Worm (Caenorhabditis elegans) whole organism, L2 larva: Measurements from ENCODE around the gene elc-1.

Experiments used
- C34F6.9 ChIP-seq: fragments of 150-350 bp; optimal IDR thresholded peaks from 2 replicates; lab custom pipeline; 2014; ENCODE audit warnings: missing biosample characterization, missing genetic modification characterization
- F13H6.1 ChIP-seq: sonication (generic microtip); optimal IDR thresholded peaks from 2 replicates; lab custom pipeline; 2016; ENCODE audit warnings: missing genetic modification characterization, missing compliant biosample characterization
- R02D3.7 ChIP-seq: fragments of 150-350 bp; optimal IDR thresholded peaks from 2 replicates; lab custom pipeline; 2014; ENCODE audit warnings: missing biosample characterization, missing genetic modification characterization
- Y55F3AM.14 ChIP-seq: fragments of 200-800 bp; sonication (Bioruptor generic); optimal IDR thresholded peaks from 2 replicates; lab custom pipeline; 2018; ENCODE audit warnings: mild to moderate bottlenecking, missing genetic modification characterization, missing compliant biosample characterization
- ZK546.5 ChIP-seq: sonication (generic microtip); optimal IDR thresholded peaks from 2 replicates; lab custom pipeline; 2017; ENCODE audit warnings: missing biosample characterization, missing genetic modification characterization
- alr-1 ChIP-seq: fragments of 150-350 bp; optimal IDR thresholded peaks from 2 replicates; lab custom pipeline; 2014; ENCODE audit warnings: missing biosample characterization, missing genetic modification characterization
- aly-2 ChIP-seq: fragments of 150-350 bp; optimal IDR thresholded peaks from 2 replicates; lab custom pipeline; 2014; ENCODE audit warnings: missing biosample characterization, missing genetic modification characterization
- ama-1 ChIP-seq: fragments of 150-350 bp; optimal IDR thresholded peaks from 2 replicates; lab custom pipeline; 2018; ENCODE audit warnings: inconsistent platforms
- blmp-1 ChIP-seq: sonication (generic microtip); optimal IDR thresholded peaks from 2 replicates; lab custom pipeline; 2017; ENCODE audit warnings: missing genetic modification characterization, mild to moderate bottlenecking, missing compliant biosample characterization, antibody characterized with exemption, moderate library complexity; ENCODE audit not compliant: insufficient read depth
- ceh-16 ChIP-seq: fragments of 150-350 bp; optimal IDR thresholded peaks from 2 replicates; lab custom pipeline; 2014; ENCODE audit warnings: missing biosample characterization, missing genetic modification characterization
- ceh-82 ChIP-seq: fragments of 150-350 bp; optimal IDR thresholded peaks from 2 replicates; lab custom pipeline; 2014; ENCODE audit warnings: missing biosample characterization, missing genetic modification characterization
- crh-2 ChIP-seq: sonication (generic microtip); optimal IDR thresholded peaks from 2 replicates; lab custom pipeline; 2017; ENCODE audit warnings: missing biosample characterization, missing genetic modification characterization
- dmd-4 ChIP-seq: sonication (generic microtip); optimal IDR thresholded peaks from 2 replicates; lab custom pipeline; 2017; ENCODE audit warnings: missing biosample characterization, missing genetic modification characterization
- egl-27 ChIP-seq: sonication (generic microtip); optimal IDR thresholded peaks from 3 replicates; lab custom pipeline; 2017; ENCODE audit warnings: missing biosample characterization, missing genetic modification reagents, missing genetic modification characterization
- elt-1 ChIP-seq: fragments of 150-350 bp; optimal IDR thresholded peaks from 2 replicates; lab custom pipeline; 2014; ENCODE audit warnings: missing biosample characterization, missing genetic modification characterization
- elt-3 ChIP-seq: sonication (generic microtip); optimal IDR thresholded peaks from 2 replicates; lab custom pipeline; 2017; ENCODE audit warnings: missing biosample characterization, missing genetic modification characterization
- fos-1 ChIP-seq: fragments of 150-350 bp; optimal IDR thresholded peaks from 2 replicates; lab custom pipeline; 2014; ENCODE audit warnings: missing biosample characterization, missing genetic modification characterization
- gmeb-1 ChIP-seq: fragments of 150-350 bp; optimal IDR thresholded peaks from 2 replicates; lab custom pipeline; 2014; ENCODE audit warnings: missing biosample characterization, missing genetic modification characterization
- lin-11 ChIP-seq: fragments of 150-350 bp; sonication (generic microtip); optimal IDR thresholded peaks from 2 replicates; lab custom pipeline; 2014; ENCODE audit warnings: missing biosample characterization, missing genetic modification characterization, inconsistent platforms, mixed read lengths
- lin-13 ChIP-seq: fragments of 150-350 bp; optimal IDR thresholded peaks from 2 replicates; lab custom pipeline; 2014; ENCODE audit warnings: missing biosample characterization, missing genetic modification reagents, missing genetic modification characterization
- lin-39 ChIP-seq: fragments of 150-350 bp; optimal IDR thresholded peaks from 2 replicates; lab custom pipeline; 2014; ENCODE audit warnings: missing biosample characterization, missing genetic modification reagents, missing genetic modification characterization
- lsy-2 ChIP-seq, 2 experiments: fragments of 150-350 bp in 1 of 2; sonication (generic microtip) in 1 of 2; optimal IDR thresholded peaks; 2 replicates each; lab custom pipeline; 2014 to 2017; ENCODE audit warnings: missing biosample characterization in 2 of 2, missing genetic modification characterization in 2 of 2
- mab-5 ChIP-seq: fragments of 150-350 bp; optimal IDR thresholded peaks from 2 replicates; lab custom pipeline; 2014; ENCODE audit warnings: missing biosample characterization, missing genetic modification characterization
- mbf-1 ChIP-seq: sonication (generic microtip); optimal IDR thresholded peaks from 2 replicates; lab custom pipeline; 2017; ENCODE audit warnings: missing biosample characterization, missing genetic modification characterization
- mdl-1 ChIP-seq, 2 experiments: fragments of 150-350 bp in 1 of 2; sonication (generic microtip) in 1 of 2; optimal IDR thresholded peaks; 2 replicates each; lab custom pipeline; 2017; ENCODE audit warnings: missing biosample characterization in 2 of 2, missing genetic modification characterization in 2 of 2
- nhr-10 ChIP-seq: sonication (generic microtip); optimal IDR thresholded peaks from 2 replicates; lab custom pipeline; 2017; ENCODE audit warnings: missing biosample characterization, missing genetic modification characterization
- nhr-11 ChIP-seq: fragments of 150-350 bp; optimal IDR thresholded peaks from 2 replicates; lab custom pipeline; 2014; ENCODE audit warnings: missing biosample characterization, missing genetic modification characterization
- nhr-12 ChIP-seq: fragments of 150-350 bp; optimal IDR thresholded peaks from 2 replicates; lab custom pipeline; 2014; ENCODE audit warnings: missing biosample characterization, missing genetic modification characterization
- nhr-129 ChIP-seq: fragments of 150-350 bp; optimal IDR thresholded peaks from 2 replicates; lab custom pipeline; 2014; ENCODE audit warnings: missing biosample characterization, missing genetic modification characterization
- nhr-21 ChIP-seq: fragments of 150-350 bp; optimal IDR thresholded peaks from 2 replicates; lab custom pipeline; 2014; ENCODE audit warnings: missing biosample characterization, missing genetic modification characterization
- nhr-23 ChIP-seq: fragments of 150-350 bp; optimal IDR thresholded peaks from 2 replicates; lab custom pipeline; 2014; ENCODE audit warnings: missing biosample characterization, missing genetic modification reagents, missing genetic modification characterization
- nhr-237 ChIP-seq: fragments of 150-350 bp; optimal IDR thresholded peaks from 2 replicates; lab custom pipeline; 2014; ENCODE audit warnings: missing biosample characterization, missing genetic modification characterization
- nhr-25 ChIP-seq: fragments of 150-350 bp; sonication (generic microtip); optimal IDR thresholded peaks from 3 replicates; lab custom pipeline; 2014; ENCODE audit warnings: missing biosample characterization, missing genetic modification characterization
- nhr-6 ChIP-seq: fragments of 150-350 bp; optimal IDR thresholded peaks from 2 replicates; lab custom pipeline; 2014; ENCODE audit warnings: missing biosample characterization, missing genetic modification characterization
- nhr-77 ChIP-seq: fragments of 150-350 bp; optimal IDR thresholded peaks from 2 replicates; lab custom pipeline; 2014; ENCODE audit warnings: missing biosample characterization, missing genetic modification characterization
- peb-1 ChIP-seq: fragments of 150-350 bp; optimal IDR thresholded peaks from 2 replicates; lab custom pipeline; 2014; ENCODE audit warnings: missing biosample characterization, missing genetic modification characterization
- sem-4 ChIP-seq: fragments of 150-350 bp; optimal IDR thresholded peaks from 2 replicates; lab custom pipeline; 2014; ENCODE audit warnings: missing biosample characterization, missing genetic modification reagents, missing genetic modification characterization
- skn-1 ChIP-seq: sonication (generic microtip); optimal IDR thresholded peaks from 2 replicates; lab custom pipeline; 2017; ENCODE audit warnings: missing biosample characterization, missing genetic modification characterization
- sma-3 ChIP-seq: sonication (generic microtip); optimal IDR thresholded peaks from 2 replicates; lab custom pipeline; 2016; ENCODE audit warnings: missing genetic modification reagents, missing genetic modification characterization, missing compliant biosample characterization
- sma-9 ChIP-seq, 2 experiments: fragments of 150-350 bp in 1 of 2; sonication (generic microtip) in 1 of 2; optimal IDR thresholded peaks; 2 replicates each; lab custom pipeline; 2014 to 2016; ENCODE audit warnings: missing genetic modification characterization in 2 of 2, mild to moderate bottlenecking in 1 of 2, missing biosample characterization in 1 of 2, missing compliant biosample characterization in 1 of 2, missing genetic modification reagents in 1 of 2, moderate library complexity in 1 of 2
- snpc-4 ChIP-seq: fragments of 150-350 bp; optimal IDR thresholded peaks from 2 replicates; lab custom pipeline; 2014; ENCODE audit warnings: missing biosample characterization, missing genetic modification characterization
- unc-39 ChIP-seq: fragments of 150-350 bp; optimal IDR thresholded peaks from 2 replicates; lab custom pipeline; 2014; ENCODE audit warnings: missing biosample characterization, missing genetic modification characterization
- unc-55 ChIP-seq: fragments of 150-350 bp; sonication (generic microtip); optimal IDR thresholded peaks from 3 replicates; lab custom pipeline; 2014; ENCODE audit warnings: missing biosample characterization, missing genetic modification reagents, missing genetic modification characterization
- unc-62 ChIP-seq: fragments of 150-350 bp; optimal IDR thresholded peaks from 2 replicates; lab custom pipeline; 2014; ENCODE audit warnings: missing biosample characterization, missing genetic modification reagents, missing genetic modification characterization
- zag-1 ChIP-seq: fragments of 150-350 bp; optimal IDR thresholded peaks from 2 replicates; lab custom pipeline; 2014; ENCODE audit warnings: missing biosample characterization, missing genetic modification characterization
- ztf-1 ChIP-seq: fragments of 200-800 bp; sonication (Bioruptor generic); conservative IDR thresholded peaks from 2 replicates; pipeline ENCODE4 v1.3.6; 2022; ENCODE audit warnings: missing genetic modification characterization, missing compliant biosample characterization
- ztf-11 ChIP-seq: sonication (generic microtip); optimal IDR thresholded peaks from 2 replicates; lab custom pipeline; 2017; ENCODE audit warnings: missing biosample characterization, missing genetic modification characterization
- ztf-4 ChIP-seq: fragments of 150-350 bp; optimal IDR thresholded peaks from 2 replicates; lab custom pipeline; 2014; ENCODE audit warnings: missing biosample characterization, missing genetic modification characterization

Gene elc-1

ce11 chrIII:1424305-1424704, 7.3 kb upstream of the elc-1 start (continued):
- TF ChIP-seq nhr-25 (peak; percentile 46), unc-62 (GFP tag; lab: Kevin White, UChicago) (no peak), ztf-11 (tag; lab: Kevin White, UChicago) (no peak), dmd-4 (tag; lab: Kevin White, UChicago) (no peak), mab-5 (tag; lab: Kevin White, UChicago) (peak; percentile 35), lin-11 (tag; lab: Kevin White, UChicago) (peak; percentile 50), R02D3.7 (no peak)

DNA sequence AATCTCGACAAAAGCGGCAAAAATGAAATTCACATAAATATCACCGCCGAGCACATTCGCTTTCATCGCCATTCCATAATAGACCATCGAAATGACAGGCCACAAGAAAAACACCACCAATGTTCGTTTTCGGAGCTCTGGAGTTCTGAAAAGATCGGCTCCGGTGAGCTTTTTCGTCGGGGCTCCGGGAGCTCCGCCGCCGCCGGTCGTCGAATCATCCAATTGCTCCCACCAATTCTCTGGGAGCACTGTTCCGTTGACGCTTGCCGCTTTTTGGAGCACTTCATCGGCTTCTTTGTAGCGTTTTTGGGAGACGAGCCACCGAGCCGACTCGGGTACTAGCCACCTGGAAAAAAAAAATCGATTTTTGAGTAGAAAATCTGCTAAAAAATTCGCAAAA, 4.4 kb upstream of the elc-1 start:
- TF ChIP-seq sem-4 (tag; lab: Kevin White, UChicago) (no peak), elt-3 (no peak), gmeb-1 (tag; lab: Kevin White, UChicago) (no peak), nhr-6 (no peak), nhr-11 (no peak)

DNA sequence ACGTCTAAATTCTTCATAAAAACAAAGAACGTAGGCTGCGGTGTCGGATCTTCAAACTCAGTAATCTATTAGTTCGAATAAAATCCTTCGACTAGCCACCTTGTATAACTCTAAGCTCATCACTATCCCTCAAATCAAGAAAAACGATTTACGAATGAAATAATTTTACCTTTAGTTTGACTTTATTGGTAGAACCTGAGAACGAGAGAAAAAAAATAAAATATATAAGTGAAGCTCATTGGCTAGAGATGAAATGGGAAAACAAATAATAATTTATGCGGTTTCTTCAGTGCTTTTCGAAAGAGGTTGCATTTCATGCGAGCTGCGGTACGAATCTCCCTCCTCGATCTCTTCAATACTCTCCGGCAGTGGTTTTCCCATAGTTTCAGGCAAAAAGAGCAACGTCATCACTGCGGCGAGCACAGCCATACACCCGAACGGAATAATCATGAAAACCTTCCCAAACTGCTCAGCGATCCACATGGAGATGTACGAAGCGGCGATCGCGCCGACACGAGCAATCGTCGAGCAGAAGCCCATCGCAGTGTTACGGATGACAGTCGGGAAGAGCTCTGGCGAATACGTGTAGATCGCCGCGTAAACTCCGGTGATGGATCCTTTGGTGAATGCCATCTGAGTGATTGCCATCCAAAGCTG, 2.8 kb upstream of the elc-1 start:
- TF ChIP-seq zag-1, result no peak
- TF ChIP-seq mbf-1, result peak; percentile 18
- no peak for TF ChIP-seq dmd-4 (tag; lab: Kevin White, UChicago)
- no peak for TF ChIP-seq mdl-1 (tag; optimal IDR thresholded peaks at IDR 0.05; lab: Kevin White, UChicago)
- no peak for TF ChIP-seq peb-1 (tag; lab: Kevin White, UChicago)
- no peak for TF ChIP-seq egl-27 (tag; lab: Kevin White, UChicago)
- peak; percentile 65 for TF ChIP-seq crh-2 (tag; lab: Kevin White, UChicago)
- peak; percentile 59 for TF ChIP-seq nhr-25
- no peak for TF ChIP-seq unc-62 (GFP tag; lab: Kevin White, UChicago)
- TF ChIP-seq elt-3, result no peak
- TF ChIP-seq sma-9 (GFP tag; optimal IDR thresholded peaks at IDR 0.05; lab: Kevin White, UChicago), result peak; percentile 54
- no peak for TF ChIP-seq sma-9 (tag; optimal IDR thresholded peaks at IDR 0.05; lab: Kevin White, UChicago)
- TF ChIP-seq ama-1, result peak; percentile 90
- TF ChIP-seq lin-39 (tag; lab: Kevin White, UChicago), result no peak
- no peak for TF ChIP-seq snpc-4 (tag; lab: Kevin White, UChicago)
- TF ChIP-seq sma-3 (GFP tag; lab: Kevin White, UChicago), result peak; percentile 70
- TF ChIP-seq mab-5 (tag; lab: Kevin White, UChicago), result no peak
- no peak for TF ChIP-seq ztf-11 (tag; lab: Kevin White, UChicago)
- TF ChIP-seq nhr-12 (tag; lab: Kevin White, UChicago), result no peak
- no peak for TF ChIP-seq alr-1
- TF ChIP-seq ceh-16 (tag; lab: Kevin White, UChicago), result peak; percentile 13
- peak; percentile 73 to 83 for TF ChIP-seq lsy-2 (tag; optimal IDR thresholded peaks at IDR 0.05; lab: Kevin White, UChicago)
- peak; percentile 79 for TF ChIP-seq Y55F3AM.14 (GFP tag; lab: Kevin White, UChicago)
- TF ChIP-seq C34F6.9 (tag; lab: Kevin White, UChicago), result peak; percentile 9
- peak; percentile 42 for TF ChIP-seq nhr-6
- no peak for TF ChIP-seq blmp-1
- TF ChIP-seq skn-1 (tag; lab: Kevin White, UChicago), result no peak
- TF ChIP-seq aly-2 (tag; lab: Kevin White, UChicago), result peak; percentile 49
- no peak for TF ChIP-seq ceh-82
- TF ChIP-seq nhr-237 (tag; lab: Kevin White, UChicago), result peak; percentile 68
- peak; percentile 82 for TF ChIP-seq ztf-4 (tag; lab: Kevin White, UChicago)
- no peak for TF ChIP-seq unc-39 (tag; lab: Kevin White, UChicago)
- TF ChIP-seq unc-55 (GFP tag; lab: Kevin White, UChicago), result peak; percentile 38
- TF ChIP-seq elt-1 (tag; lab: Kevin White, UChicago), result no peak
- TF ChIP-seq nhr-10 (tag; lab: Kevin White, UChicago), result no peak
- TF ChIP-seq nhr-21, result peak; percentile 74
- no peak for TF ChIP-seq R02D3.7
- peak; percentile 45 for TF ChIP-seq sem-4 (tag; lab: Kevin White, UChicago)
- peak; percentile 58 for TF ChIP-seq nhr-77 (tag; lab: Kevin White, UChicago)
- TF ChIP-seq fos-1 (tag; lab: Kevin White, UChicago), result peak; percentile 61
- TF ChIP-seq lin-13 (GFP tag; lab: Kevin White, UChicago), result peak; percentile 88
- peak; percentile 49 for TF ChIP-seq nhr-129
- TF ChIP-seq nhr-23, result no peak
- 0 out of 2 replicates have a peak, but pooled peaks have one; percentile 68 for TF ChIP-seq ztf-1
- TF ChIP-seq ZK546.5 (tag; lab: Kevin White, UChicago), result peak; percentile 76
- no peak for TF ChIP-seq lin-11 (tag; lab: Kevin White, UChicago)
- TF ChIP-seq F13H6.1 (tag; lab: Kevin White, UChicago), result peak; percentile 24
- peak; percentile 61 for TF ChIP-seq nhr-11
- peak; percentile 28 for TF ChIP-seq gmeb-1 (tag; lab: Kevin White, UChicago)
